Worm (Caenorhabditis elegans) whole organism, L1 larva: ENCODE data around the gene cutl-21.

Source experiments
- C16A3.4 ChIP-seq: fragments of 150-350 bp; optimal IDR thresholded peaks from 2 replicates; lab custom pipeline; 2014; ENCODE audit warnings: missing biosample characterization, missing genetic modification characterization
- Y116A8C.19 ChIP-seq: sonication (generic microtip); optimal IDR thresholded peaks from 2 replicates; lab custom pipeline; 2016; ENCODE audit warnings: missing compliant biosample characterization, missing genetic modification characterization, borderline replicate concordance
- aha-1 ChIP-seq: fragments of 150-350 bp; optimal IDR thresholded peaks from 2 replicates; lab custom pipeline; 2014; ENCODE audit warnings: missing biosample characterization, missing genetic modification characterization
- ama-1 ChIP-seq: fragments of 150-350 bp; optimal IDR thresholded peaks from 2 replicates; lab custom pipeline; 2014
- blmp-1 ChIP-seq: fragments of 150-350 bp; optimal IDR thresholded peaks from 2 replicates; lab custom pipeline; 2014; ENCODE audit warnings: missing biosample characterization, missing genetic modification characterization
- ceh-8 ChIP-seq: fragments of 200-800 bp; sonication (Bioruptor generic); optimal IDR thresholded peaks from 2 replicates; lab custom pipeline; 2018; ENCODE audit warnings: mild to moderate bottlenecking, missing genetic modification characterization, moderate library complexity, missing compliant biosample characterization
- ceh-82 ChIP-seq, 3 experiments: fragments of 150-350 bp in 1 of 3; sonication (generic microtip) in 2 of 3; optimal IDR thresholded peaks; 2 replicates each; lab custom pipeline; 2014 to 2017; ENCODE audit warnings: missing biosample characterization in 3 of 3, missing genetic modification characterization in 3 of 3
- ceh-88 ChIP-seq: fragments of 200-800 bp; sonication (Bioruptor generic); IDR thresholded peaks from 2 replicates; pipeline ENCODE4 v1.3.6; 2022; ENCODE audit warnings: missing genetic modification characterization, missing compliant biosample characterization
- ceh-90 ChIP-seq: sonication (generic microtip); optimal IDR thresholded peaks from 2 replicates; lab custom pipeline; 2016; ENCODE audit warnings: missing genetic modification characterization, missing compliant biosample characterization
- ces-1 ChIP-seq: fragments of 150-350 bp; optimal IDR thresholded peaks from 2 replicates; lab custom pipeline; 2014; ENCODE audit warnings: missing biosample characterization, missing genetic modification reagents, missing genetic modification characterization
- dpl-1 ChIP-seq, 3 experiments: fragments of 150-350 bp in 2 of 3; sonication (generic microtip) in 1 of 3; optimal IDR thresholded peaks; 2 replicates each; lab custom pipeline; 2014 to 2017; ENCODE audit warnings: missing biosample characterization in 3 of 3, missing genetic modification characterization in 3 of 3, missing genetic modification reagents in 3 of 3
- efl-1 ChIP-seq, 4 experiments: fragments of 150-350 bp; optimal IDR thresholded peaks in 3 of 4; peaks in 1 of 4; 1 replicate in 1 of 4; 2 replicates in 3 of 4; lab custom pipeline; 2014; ENCODE audit warnings: missing biosample characterization in 2 of 4, missing genetic modification characterization in 2 of 4, missing genetic modification reagents in 2 of 4
- efl-3 ChIP-seq: fragments of 200-800 bp; sonication (Bioruptor generic); optimal IDR thresholded peaks from 2 replicates; lab custom pipeline; 2018; ENCODE audit warnings: mild to moderate bottlenecking, missing genetic modification characterization, missing compliant biosample characterization
- egl-13 ChIP-seq: sonication (generic microtip); optimal IDR thresholded peaks from 2 replicates; lab custom pipeline; 2016; ENCODE audit warnings: missing genotype, missing genetic modification reagents, missing genetic modification characterization, missing compliant biosample characterization
- elt-2 ChIP-seq: sonication (generic microtip); optimal IDR thresholded peaks from 2 replicates; lab custom pipeline; 2016; ENCODE audit warnings: missing genetic modification characterization, mild to moderate bottlenecking, inconsistent platforms, missing compliant biosample characterization, missing genetic modification reagents
- ets-5 ChIP-seq: fragments of 200-800 bp; sonication (Bioruptor generic); IDR thresholded peaks from 2 replicates; pipeline ENCODE4 v1.3.6; 2022; ENCODE audit warnings: missing genetic modification characterization, missing compliant biosample characterization
- fkh-8 ChIP-seq: sonication (generic microtip); optimal IDR thresholded peaks from 2 replicates; lab custom pipeline; 2016; ENCODE audit warnings: mild to moderate bottlenecking, missing genetic modification characterization, missing compliant biosample characterization
- hlh-17 ChIP-seq: fragments of 200-800 bp; sonication (Bioruptor generic); optimal IDR thresholded peaks from 2 replicates; lab custom pipeline; 2018; ENCODE audit warnings: missing genetic modification characterization, mild to moderate bottlenecking, missing compliant biosample characterization, moderate library complexity, borderline replicate concordance
- hlh-4 ChIP-seq: sonication (generic microtip); optimal IDR thresholded peaks from 2 replicates; lab custom pipeline; 2016; ENCODE audit warnings: mild to moderate bottlenecking, missing genetic modification characterization, missing compliant biosample characterization
- hpl-2 ChIP-seq: fragments of 150-350 bp; optimal IDR thresholded peaks from 2 replicates; lab custom pipeline; 2014; ENCODE audit warnings: missing biosample characterization, missing genetic modification reagents, missing genetic modification characterization
- irx-1 ChIP-seq: sonication (generic microtip); optimal IDR thresholded peaks from 2 replicates; lab custom pipeline; 2016; ENCODE audit warnings: missing genetic modification characterization, missing compliant biosample characterization
- jun-1 ChIP-seq: fragments of 150-350 bp; optimal IDR thresholded peaks from 2 replicates; lab custom pipeline; 2014; ENCODE audit warnings: missing biosample characterization, missing genetic modification reagents, missing genetic modification characterization
- lin-13 ChIP-seq: fragments of 150-350 bp; optimal IDR thresholded peaks from 2 replicates; lab custom pipeline; 2014; ENCODE audit warnings: missing biosample characterization, missing genetic modification reagents, missing genetic modification characterization
- lin-14 ChIP-seq: fragments of 200-800 bp; sonication (Bioruptor generic); optimal IDR thresholded peaks from 2 replicates; lab custom pipeline; 2018; ENCODE audit warnings: mild to moderate bottlenecking, missing genetic modification characterization, moderate library complexity, missing compliant biosample characterization
- lin-35 ChIP-seq, 2 experiments: fragments of 150-350 bp; optimal IDR thresholded peaks; 2 replicates each; lab custom pipeline; 2014; ENCODE audit warnings: missing biosample characterization in 2 of 2, missing genetic modification characterization in 2 of 2, missing genetic modification reagents in 2 of 2
- lin-39 ChIP-seq: fragments of 150-350 bp; optimal IDR thresholded peaks from 2 replicates; lab custom pipeline; 2014; ENCODE audit warnings: missing biosample characterization, missing genetic modification reagents, missing genetic modification characterization
- lir-3 ChIP-seq: sonication (generic microtip); optimal IDR thresholded peaks from 2 replicates; lab custom pipeline; 2016; ENCODE audit warnings: mild to moderate bottlenecking, missing genetic modification characterization, moderate library complexity, missing compliant biosample characterization; ENCODE audit not compliant: poor library complexity
- mab-9 ChIP-seq: fragments of 200-800 bp; sonication (Bioruptor generic); IDR thresholded peaks from 2 replicates; pipeline ENCODE4 v1.3.6; 2022; ENCODE audit warnings: missing genetic modification reagents, missing genetic modification characterization, missing compliant biosample characterization
- mep-1 ChIP-seq: fragments of 150-350 bp; optimal IDR thresholded peaks from 2 replicates; lab custom pipeline; 2014; ENCODE audit warnings: missing biosample characterization, missing genetic modification characterization
- nhr-12 ChIP-seq: sonication (generic microtip); optimal IDR thresholded peaks from 2 replicates; lab custom pipeline; 2017; ENCODE audit warnings: missing biosample characterization, missing genetic modification characterization
- nhr-19 ChIP-seq: fragments of 200-800 bp; sonication (Bioruptor generic); conservative IDR thresholded peaks from 2 replicates; pipeline ENCODE4 v1.3.6; 2022; ENCODE audit warnings: missing genetic modification characterization, missing compliant biosample characterization
- nhr-20 ChIP-seq: sonication (generic microtip); optimal IDR thresholded peaks from 2 replicates; lab custom pipeline; 2016; ENCODE audit warnings: mild to moderate bottlenecking, missing genetic modification characterization, missing compliant biosample characterization
- nhr-237 ChIP-seq: fragments of 150-350 bp; optimal IDR thresholded peaks from 2 replicates; lab custom pipeline; 2014; ENCODE audit warnings: missing biosample characterization, missing genetic modification characterization
- nhr-28 ChIP-seq: fragments of 150-350 bp; optimal IDR thresholded peaks from 2 replicates; lab custom pipeline; 2014; ENCODE audit warnings: missing biosample characterization, missing genetic modification characterization
- nhr-47 ChIP-seq: sonication (generic microtip); optimal IDR thresholded peaks from 2 replicates; lab custom pipeline; 2016; ENCODE audit warnings: mild to moderate bottlenecking, missing genetic modification characterization, moderate library complexity, missing compliant biosample characterization
- nhr-85 ChIP-seq: sonication (generic microtip); peaks from one replicate; lab custom pipeline; 2016; ENCODE audit warnings: missing genetic modification characterization, inconsistent platforms, missing compliant biosample characterization
- nhr-90 ChIP-seq: sonication (generic microtip); optimal IDR thresholded peaks from 2 replicates; lab custom pipeline; 2016; ENCODE audit warnings: mild to moderate bottlenecking, missing genetic modification characterization, missing compliant biosample characterization; ENCODE audit not compliant: poor library complexity
- pag-3 ChIP-seq: sonication (generic microtip); optimal IDR thresholded peaks from 2 replicates; lab custom pipeline; 2017; ENCODE audit warnings: missing genetic modification characterization, mild to moderate bottlenecking, missing compliant biosample characterization, antibody characterized with exemption, borderline replicate concordance; ENCODE audit not compliant: insufficient read depth
- pax-3 ChIP-seq: fragments of 200-800 bp; sonication (Bioruptor generic); optimal IDR thresholded peaks from 2 replicates; lab custom pipeline; 2018; ENCODE audit warnings: mild to moderate bottlenecking, missing genetic modification characterization, moderate library complexity, missing compliant biosample characterization
- pqm-1 ChIP-seq: sonication (generic microtip); optimal IDR thresholded peaks from 3 replicates; lab custom pipeline; 2017; ENCODE audit warnings: missing biosample characterization, missing genetic modification characterization
- rnt-1 ChIP-seq: sonication (generic microtip); optimal IDR thresholded peaks from 2 replicates; lab custom pipeline; 2016; ENCODE audit warnings: mild to moderate bottlenecking, missing genetic modification characterization, moderate library complexity, missing compliant biosample characterization
- skn-1 ChIP-seq: fragments of 150-350 bp; optimal IDR thresholded peaks from 2 replicates; lab custom pipeline; 2014; ENCODE audit warnings: missing biosample characterization, missing genetic modification characterization
- sox-4 ChIP-seq: sonication (generic microtip); optimal IDR thresholded peaks from 2 replicates; lab custom pipeline; 2016; ENCODE audit warnings: missing genetic modification characterization, missing compliant biosample characterization
- sptf-1 ChIP-seq: fragments of 150-350 bp; optimal IDR thresholded peaks from 2 replicates; lab custom pipeline; 2014; ENCODE audit warnings: missing biosample characterization, missing genetic modification characterization
- swsn-7 ChIP-seq: sonication (generic microtip); optimal IDR thresholded peaks from 2 replicates; lab custom pipeline; 2016; ENCODE audit warnings: missing genetic modification characterization, missing compliant biosample characterization
- tbx-2 ChIP-seq: sonication (generic microtip); optimal IDR thresholded peaks from 2 replicates; lab custom pipeline; 2016; ENCODE audit warnings: missing genetic modification characterization, missing compliant biosample characterization
- unc-130 ChIP-seq: fragments of 150-350 bp; optimal IDR thresholded peaks from 2 replicates; lab custom pipeline; 2017; ENCODE audit warnings: missing biosample characterization, missing genetic modification characterization, inconsistent platforms
- unc-30 ChIP-seq: sonication (generic microtip); optimal IDR thresholded peaks from 2 replicates; lab custom pipeline; 2017; ENCODE audit warnings: missing biosample characterization, missing genetic modification characterization
- unc-62 ChIP-seq: fragments of 150-350 bp; optimal IDR thresholded peaks from 2 replicates; lab custom pipeline; 2014; ENCODE audit warnings: missing biosample characterization, missing genetic modification reagents, missing genetic modification characterization
- vab-15 ChIP-seq: sonication (generic microtip); optimal IDR thresholded peaks from 2 replicates; lab custom pipeline; 2017; ENCODE audit warnings: missing genotype, mild to moderate bottlenecking, missing genetic modification characterization, missing compliant biosample characterization
- xbp-1 ChIP-seq: sonication (generic microtip); optimal IDR thresholded peaks from 2 replicates; lab custom pipeline; 2016; ENCODE audit warnings: missing genetic modification characterization, missing compliant biosample characterization
- zip-4 ChIP-seq: fragments of 200-800 bp; sonication (Bioruptor generic); optimal IDR thresholded peaks from 2 replicates; lab custom pipeline; 2018; ENCODE audit warnings: mild to moderate bottlenecking, missing genetic modification characterization, moderate library complexity, missing compliant biosample characterization

The cutl-21 gene

DNA sequence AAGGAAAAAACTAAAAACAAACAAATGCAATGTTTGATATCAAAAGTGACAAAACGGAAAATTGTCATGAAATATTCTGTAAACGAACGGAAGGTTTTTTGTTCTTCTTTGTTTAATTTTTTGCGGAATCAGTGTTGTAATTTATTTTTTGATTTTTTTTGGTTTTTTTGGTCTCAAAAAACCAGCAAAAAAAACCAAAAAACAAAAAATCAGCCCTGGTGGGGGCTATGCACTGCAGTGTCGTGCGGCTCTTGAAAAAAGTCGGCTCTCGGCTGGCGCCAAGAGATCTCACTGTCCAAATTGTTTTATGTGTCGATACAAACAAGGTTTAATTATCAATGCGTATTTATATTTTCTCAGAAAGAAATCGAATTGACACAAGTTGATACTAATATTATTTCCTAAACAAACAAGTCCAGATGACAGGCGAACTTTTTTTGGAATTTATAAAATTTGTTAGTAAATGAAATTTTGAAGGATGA lies 8.3 kb downstream of the cutl-21 start:
- TF ChIP-seq efl-1 (optimal IDR thresholded peaks at IDR 0.05; lab: Kevin White, UChicago) (no peak), efl-1 (GFP tag; optimal IDR thresholded peaks at IDR 0.05 in 1 of 2; lab: Kevin White, UChicago) (peak in 1 of 2 experiments; percentile 92), ets-5 (GFP tag; lab: Robert Waterston, UW) (no peak), hpl-2 (GFP tag; lab: Kevin White, UChicago) (no peak), vab-15 (tag; lab: Kevin White, UChicago) (no peak), hlh-4 (no peak), aha-1 (tag; lab: Kevin White, UChicago) (no peak), nhr-237 (no peak), lin-13 (GFP tag; lab: Kevin White, UChicago) (no peak), rnt-1 (no peak), ceh-8 (GFP tag; lab: Kevin White, UChicago) (no peak), blmp-1 (tag; lab: Kevin White, UChicago) (peak; percentile 4), mab-9 (GFP tag; lab: Robert Waterston, UW) (no peak), C16A3.4 (tag; lab: Kevin White, UChicago) (peak; percentile 30), sox-4 (tag; lab: Kevin White, UChicago) (no peak), mep-1 (tag; lab: Kevin White, UChicago) (no peak), lir-3 (tag; lab: Kevin White, UChicago) (peak; percentile 19), efl-3 (no peak), nhr-28 (tag; lab: Kevin White, UChicago) (no peak), dpl-1 (GFP tag; optimal IDR thresholded peaks at IDR 0.05; lab: Kevin White, UChicago) (no peak), ceh-82 (tag; optimal IDR thresholded peaks at IDR 0.05; lab: Kevin White, UChicago) (no peak), elt-2 (tag; lab: Kevin White, UChicago) (peak; percentile 53), unc-130 (tag; lab: Kevin White, UChicago) (no peak), pqm-1 (tag; lab: Kevin White, UChicago) (no peak), egl-13 (no peak), tbx-2 (tag; lab: Kevin White, UChicago) (no peak), zip-4 (GFP tag; lab: Kevin White, UChicago) (no peak), nhr-12 (tag; lab: Kevin White, UChicago) (no peak), lin-35 (GFP tag; optimal IDR thresholded peaks at IDR 0.05; lab: Kevin White, UChicago) (peak in 1 of 2 experiments; percentile 52), ces-1 (GFP tag; lab: Kevin White, UChicago) (no peak), Y116A8C.19 (no peak), nhr-19 (GFP tag; lab: Robert Waterston, UW) (peak; percentile 48), ceh-90 (tag; lab: Kevin White, UChicago) (no peak), hlh-17 (GFP tag; lab: Kevin White, UChicago) (no peak), ama-1 (lab: Kevin White, UChicago) (peak; percentile 90), irx-1 (tag; lab: Kevin White, UChicago) (no peak), lin-14 (no peak), nhr-20 (tag; lab: Kevin White, UChicago) (peak; percentile 28), unc-62 (GFP tag; lab: Kevin White, UChicago) (no peak), jun-1 (tag; lab: Kevin White, UChicago) (no peak), unc-30 (tag; lab: Kevin White, UChicago) (no peak), fkh-8 (tag; lab: Kevin White, UChicago) (no peak), nhr-47 (tag; lab: Kevin White, UChicago) (peak; percentile 43), xbp-1 (tag; lab: Kevin White, UChicago) (no peak), pag-3 (tag; lab: Kevin White, UChicago) (no peak), nhr-90 (tag; lab: Kevin White, UChicago) (peak; percentile 80), sptf-1 (no peak), lin-39 (tag; lab: Kevin White, UChicago) (no peak), swsn-7 (tag; lab: Kevin White, UChicago) (no peak), nhr-85 (tag; lab: Kevin White, UChicago) (peak; percentile 84), skn-1 (no peak), pax-3 (peak; percentile 48), ceh-88 (GFP tag; lab: Robert Waterston, UW) (peak; percentile 23; the same call in 1 of the 2 replicates)
